Fruit fly (Drosophila melanogaster) whole organism, embryonic: Measurements from ENCODE around the gene CG15529.

Experiments
- Atf6 ChIP-seq: fragments of 200-800 bp; sonication (Bioruptor generic); IDR thresholded peaks from 2 replicates; pipeline ENCODE4 v1.3.6; 2022; ENCODE audit warnings: missing biosample characterization, missing genetic modification characterization
- B-H2 ChIP-seq: fragments of 200-800 bp; sonication (Bioruptor generic); optimal IDR thresholded peaks from 2 replicates; lab custom pipeline; 2018; ENCODE audit warnings: missing biosample characterization, mild to moderate bottlenecking, missing genetic modification characterization
- Bdp1 ChIP-seq: fragments of 200-800 bp; sonication (Bioruptor generic); optimal IDR thresholded peaks from 3 replicates; lab custom pipeline; 2016; ENCODE audit warnings: missing biosample characterization, missing genetic modification characterization
- Blimp-1 ChIP-seq: fragments of 200-800 bp; sonication (Bioruptor generic); optimal IDR thresholded peaks from 3 replicates; lab custom pipeline; 2018; ENCODE audit warnings: missing biosample characterization, missing genetic modification characterization, mild to moderate bottlenecking, moderate library complexity, missing genetic modification reagents
- BtbVII ChIP-seq: fragments of 200-800 bp; sonication (Bioruptor generic); optimal IDR thresholded peaks from 3 replicates; lab custom pipeline; 2017; ENCODE audit warnings: missing biosample characterization, mild to moderate bottlenecking, missing genetic modification characterization
- CG14441 ChIP-seq: fragments of 200-800 bp; sonication (Bioruptor generic); IDR thresholded peaks from 2 replicates; pipeline ENCODE4 v1.3.6; 2022; ENCODE audit warnings: missing biosample characterization, missing genetic modification characterization
- CG1647 ChIP-seq: fragments of 200-800 bp; sonication (Bioruptor generic); optimal IDR thresholded peaks from 3 replicates; lab custom pipeline; 2016; ENCODE audit warnings: missing biosample characterization, missing genetic modification characterization
- CG16779 ChIP-seq: fragments of 200-800 bp; sonication (Bioruptor generic); IDR thresholded peaks from 2 replicates; pipeline ENCODE4 v1.3.6; 2022; ENCODE audit warnings: missing biosample characterization, missing genetic modification characterization
- CG16863 ChIP-seq: fragments of 200-800 bp; sonication (Bioruptor generic); optimal IDR thresholded peaks from 3 replicates; lab custom pipeline; 2016; ENCODE audit warnings: missing biosample characterization, missing genetic modification characterization
- CG17385 ChIP-seq: fragments of 200-800 bp; sonication (Bioruptor generic); optimal IDR thresholded peaks from 3 replicates; lab custom pipeline; 2018; ENCODE audit warnings: missing biosample characterization, mild to moderate bottlenecking, missing genetic modification characterization
- CG18764 ChIP-seq: fragments of 200-800 bp; sonication (Bioruptor generic); optimal IDR thresholded peaks from 3 replicates; lab custom pipeline; 2016; ENCODE audit warnings: missing biosample characterization, missing genetic modification characterization
- CG2678 ChIP-seq: fragments of 200-800 bp; sonication (Bioruptor generic); optimal IDR thresholded peaks from 3 replicates; lab custom pipeline; 2019; ENCODE audit warnings: missing biosample characterization, mild to moderate bottlenecking, missing genetic modification characterization, moderate library complexity
- CG2889 ChIP-seq: fragments of 200-800 bp; sonication (Bioruptor generic); IDR thresholded peaks from 3 replicates; pipeline ENCODE4 v1.3.6; 2022; ENCODE audit warnings: missing biosample characterization, missing genetic modification characterization
- CG30403 ChIP-seq: fragments of 200-800 bp; sonication (Bioruptor generic); optimal IDR thresholded peaks from 3 replicates; lab custom pipeline; 2016; ENCODE audit warnings: missing biosample characterization, missing genetic modification characterization
- CG3163 ChIP-seq: fragments of 200-800 bp; sonication (Bioruptor generic); optimal IDR thresholded peaks from 3 replicates; lab custom pipeline; 2016; ENCODE audit warnings: missing biosample characterization, missing genetic modification characterization
- CG33213 ChIP-seq: fragments of 200-800 bp; sonication (Bioruptor generic); optimal IDR thresholded peaks from 3 replicates; lab custom pipeline; 2016; ENCODE audit warnings: missing biosample characterization, missing genetic modification characterization
- CG3407 ChIP-seq: fragments of 200-800 bp; sonication (Bioruptor generic); optimal IDR thresholded peaks from 2 replicates; lab custom pipeline; 2018; ENCODE audit warnings: missing biosample characterization, mild to moderate bottlenecking, missing genetic modification characterization
- CG34376 ChIP-seq: fragments of 200-800 bp; sonication (Bioruptor generic); optimal IDR thresholded peaks from 2 replicates; lab custom pipeline; 2018; ENCODE audit warnings: missing biosample characterization, mild to moderate bottlenecking, missing genetic modification characterization
- CG42726 ChIP-seq: fragments of 200-800 bp; sonication (Bioruptor generic); IDR thresholded peaks from 2 replicates; pipeline ENCODE4 v1.3.6; 2022; ENCODE audit warnings: missing biosample characterization, missing genetic modification characterization; ENCODE audit not compliant: partially characterized antibody
- CG43689 ChIP-seq: fragments of 200-800 bp; sonication (Bioruptor generic); IDR thresholded peaks from 2 replicates; pipeline ENCODE4 v1.3.6; 2022; ENCODE audit warnings: missing biosample characterization, missing genetic modification characterization
- CG6272 ChIP-seq: fragments of 200-800 bp; sonication (Bioruptor generic); IDR thresholded peaks from 2 replicates; pipeline ENCODE4 v1.3.6; 2022; ENCODE audit warnings: missing biosample characterization, missing genetic modification characterization
- CG7357 ChIP-seq: fragments of 200-800 bp; sonication (Bioruptor generic); IDR thresholded peaks from 3 replicates; pipeline ENCODE4 v1.3.6; 2022; ENCODE audit warnings: missing biosample characterization, missing genetic modification characterization
- Camta ChIP-seq: fragments of 200-800 bp; sonication (Bioruptor generic); optimal IDR thresholded peaks from 2 replicates; lab custom pipeline; 2016; ENCODE audit warnings: missing biosample characterization, missing genetic modification characterization
- Hmr ChIP-seq: fragments of 200-800 bp; sonication (Bioruptor generic); optimal IDR thresholded peaks from 3 replicates; lab custom pipeline; 2017; ENCODE audit warnings: mild to moderate bottlenecking, missing biosample characterization, missing genetic modification reagents, missing genetic modification characterization
- MBD-R2 ChIP-seq: fragments of 200-800 bp; sonication (Bioruptor generic); IDR thresholded peaks from 2 replicates; pipeline ENCODE4 v1.3.6; 2022; ENCODE audit warnings: missing biosample characterization, missing genetic modification characterization
- Max ChIP-seq: fragments of 200-800 bp; sonication (Bioruptor generic); optimal IDR thresholded peaks from 2 replicates; lab custom pipeline; 2016; ENCODE audit warnings: missing biosample characterization, mild to moderate bottlenecking, missing genetic modification characterization
- Med ChIP-seq: fragments of 200-800 bp; sonication (Bioruptor generic); peaks from one replicate; lab custom pipeline; 2016; ENCODE audit warnings: missing biosample characterization, missing genetic modification characterization, mild to moderate bottlenecking, inconsistent platforms, moderate library complexity
- Mrtf ChIP-seq: fragments of 200-800 bp; sonication (Bioruptor generic); IDR thresholded peaks from 3 replicates; pipeline ENCODE4 v1.3.6; 2022; ENCODE audit warnings: missing biosample characterization, missing genetic modification characterization
- Oli ChIP-seq: fragments of 200-800 bp; sonication (Bioruptor generic); optimal IDR thresholded peaks from 2 replicates; lab custom pipeline; 2018; ENCODE audit warnings: missing biosample characterization, mild to moderate bottlenecking, missing genetic modification characterization, moderate library complexity
- Ravus ChIP-seq: fragments of 200-800 bp; sonication (Bioruptor generic); IDR thresholded peaks from 2 replicates; pipeline ENCODE4 v1.3.6; 2022; ENCODE audit warnings: missing biosample characterization, missing genetic modification characterization
- Stat92E ChIP-seq, 3 experiments: fragments of >200 bp in 2 of 3; fragments of 200-800 bp in 1 of 3; sonication (Bioruptor generic) in 1 of 3; optimal IDR thresholded peaks; 2 replicates each; lab custom pipeline; 2017 to 2019; ENCODE audit warnings: missing biosample characterization in 3 of 3, missing genetic modification characterization in 3 of 3, mild to moderate bottlenecking in 1 of 3, moderate library complexity in 1 of 3
- Trl ChIP-seq, 3 experiments: fragments of >200 bp in 2 of 3; fragments of 200-800 bp in 1 of 3; sonication (Bioruptor generic) in 1 of 3; optimal IDR thresholded peaks; 2 replicates in 1 of 3; 3 replicates in 2 of 3; lab custom pipeline; 2016 to 2017; ENCODE audit warnings: missing biosample characterization in 1 of 3, missing genetic modification characterization in 1 of 3
- Vsx1 ChIP-seq: fragments of 200-800 bp; sonication (Bioruptor generic); optimal IDR thresholded peaks from 2 replicates; lab custom pipeline; 2017; ENCODE audit warnings: missing biosample characterization, mild to moderate bottlenecking, missing genetic modification characterization, missing genetic modification reagents
- Xrp1 ChIP-seq: fragments of 200-800 bp; sonication (Bioruptor generic); IDR thresholded peaks from 2 replicates; pipeline ENCODE4 v1.3.6; 2022; ENCODE audit warnings: missing biosample characterization, missing genetic modification characterization
- ato ChIP-seq: fragments of 200-800 bp; sonication (Bioruptor generic); IDR thresholded peaks from 2 replicates; pipeline ENCODE4 v1.3.6; 2022; ENCODE audit warnings: missing biosample characterization, missing genetic modification characterization; ENCODE audit not compliant: partially characterized antibody
- bcd ChIP-seq: fragments of 200-800 bp; sonication (Bioruptor generic); optimal IDR thresholded peaks from 2 replicates; lab custom pipeline; 2017; ENCODE audit warnings: missing biosample characterization, mild to moderate bottlenecking, missing genetic modification characterization
- cas ChIP-seq: fragments of 200-800 bp; sonication (Bioruptor generic); IDR thresholded peaks from 2 replicates; pipeline ENCODE4 v1.3.6; 2022; ENCODE audit warnings: missing biosample characterization, missing genetic modification characterization
- cwo ChIP-seq: fragments of 200-800 bp; sonication (Bioruptor generic); optimal IDR thresholded peaks from 3 replicates; lab custom pipeline; 2017; ENCODE audit warnings: missing biosample characterization, missing genetic modification characterization, mild to moderate bottlenecking, moderate library complexity, missing genetic modification reagents
- gcm ChIP-seq: fragments of 200-800 bp; sonication (Bioruptor generic); optimal IDR thresholded peaks from 2 replicates; lab custom pipeline; 2019; ENCODE audit warnings: missing biosample characterization, mild to moderate bottlenecking, missing genetic modification characterization, moderate library complexity
- lbe ChIP-seq: fragments of 200-800 bp; sonication (Bioruptor generic); optimal IDR thresholded peaks from 2 replicates; lab custom pipeline; 2016; ENCODE audit warnings: missing biosample characterization, mild to moderate bottlenecking, missing genetic modification characterization
- lmd ChIP-seq: fragments of 200-800 bp; sonication (Bioruptor generic); IDR thresholded peaks from 2 replicates; pipeline ENCODE4 v1.3.6; 2022; ENCODE audit warnings: missing biosample characterization, missing genetic modification characterization
- luna ChIP-seq: fragments of 200-800 bp; sonication (Bioruptor generic); optimal IDR thresholded peaks from 2 replicates; lab custom pipeline; 2016; ENCODE audit warnings: missing biosample characterization, missing genetic modification characterization
- mam ChIP-seq: fragments of 200-800 bp; sonication (Bioruptor generic); optimal IDR thresholded peaks from 3 replicates; lab custom pipeline; 2016; ENCODE audit warnings: missing biosample characterization, missing genetic modification characterization
- mld ChIP-seq: fragments of 200-800 bp; sonication (Bioruptor generic); IDR thresholded peaks from 3 replicates; pipeline ENCODE4 v1.3.6; 2022; ENCODE audit warnings: missing biosample characterization, missing genetic modification characterization; ENCODE audit not compliant: partially characterized antibody
- nerfin-2 ChIP-seq: fragments of 200-800 bp; sonication (Bioruptor generic); IDR thresholded peaks from 2 replicates; pipeline ENCODE4 v1.3.6; 2022; ENCODE audit warnings: missing biosample characterization, missing genetic modification characterization; ENCODE audit not compliant: partially characterized antibody
- pfk ChIP-seq: fragments of 200-800 bp; sonication (Bioruptor generic); optimal IDR thresholded peaks from 2 replicates; lab custom pipeline; 2018; ENCODE audit warnings: missing biosample characterization, mild to moderate bottlenecking, missing genetic modification characterization, moderate library complexity
- sug ChIP-seq: fragments of 200-800 bp; optimal IDR thresholded peaks from 2 replicates; lab custom pipeline; 2019; ENCODE audit warnings: missing biosample characterization, mild to moderate bottlenecking, missing genetic modification characterization, moderate library complexity
- tll ChIP-seq, 2 experiments: fragments of 200-800 bp in 1 of 2; fragments of >200 bp in 1 of 2; sonication (Bioruptor generic) in 1 of 2; optimal IDR thresholded peaks; 2 replicates each; lab custom pipeline; 2017 to 2019; ENCODE audit warnings: missing biosample characterization in 2 of 2, missing genetic modification characterization in 2 of 2, mild to moderate bottlenecking in 1 of 2, moderate library complexity in 1 of 2
- twi ChIP-seq: fragments of 200-800 bp; optimal IDR thresholded peaks from 2 replicates; lab custom pipeline; 2019; ENCODE audit warnings: missing biosample characterization, mild to moderate bottlenecking, missing genetic modification characterization, moderate library complexity

CG15529 gene

dm6 chr3R:30200091-30200698 is 48.3 kb downstream of the CG15529 start (continued):
- TF ChIP-seq lbe (GFP tag; lab: Kevin White, UChicago) (no peak), cwo (GFP tag; lab: Kevin White, UChicago) (peak; percentile 82), ato (GFP tag; lab: Robert Waterston, UW) (no peak), CG2678 (tag; lab: Kevin White, UChicago) (peak; percentile 28), CG34376 (GFP tag; lab: Kevin White, UChicago) (no peak), Atf6 (GFP tag; lab: Robert Waterston, UW) (peak; percentile 34; the same call in 1 of the 2 replicates), CG1647 (GFP tag; lab: Kevin White, UChicago) (no peak), Hmr (GFP tag; lab: Kevin White, UChicago) (peak; percentile 54), Oli (peak; percentile 8), pfk (GFP tag; lab: Kevin White, UChicago) (no peak), Stat92E (GFP tag; optimal IDR thresholded peaks at IDR 0.05; lab: Kevin White, UChicago) (no peak), BtbVII (no peak), Blimp-1 (peak; percentile 2), CG42726 (no peak), CG43689 (GFP tag; lab: Robert Waterston, UW) (no peak), twi (tag; lab: Kevin White, UChicago) (no peak), Ravus (GFP tag; lab: Robert Waterston, UW) (no peak), CG18764 (GFP tag; lab: Kevin White, UChicago) (no peak), Vsx1 (GFP tag; lab: Kevin White, UChicago) (no peak), Xrp1 (no peak), CG16779 (GFP tag; lab: Robert Waterston, UW) (0 out of 2 replicates have a peak, but pooled peaks have one; percentile 61), Bdp1 (GFP tag; lab: Kevin White, UChicago) (no peak), CG3407 (no peak), Trl (optimal IDR thresholded peaks at IDR 0.05; lab: Kevin White, UChicago) (no peak), Trl (GFP tag; optimal IDR thresholded peaks at IDR 0.05; lab: Kevin White, UChicago) (peak; percentile 5), CG16863 (GFP tag; lab: Kevin White, UChicago) (no peak), gcm (no peak), Camta (GFP tag; lab: Kevin White, UChicago) (no peak), sug (tag; lab: Kevin White, UChicago) (peak; percentile 89), CG30403 (peak; percentile 12), CG6272 (GFP tag; lab: Robert Waterston, UW) (no peak), luna (no peak), Max (GFP tag; lab: Kevin White, UChicago) (no peak), bcd (GFP tag; lab: Kevin White, UChicago) (no peak), CG33213 (no peak), CG2889 (GFP tag; lab: Robert Waterston, UW) (0 out of 3 replicates have a peak, but pooled peaks have one; percentile 47), lmd (GFP tag; lab: Robert Waterston, UW) (peak; percentile 36), Med (GFP tag; lab: Kevin White, UChicago) (peak; percentile 78), nerfin-2 (GFP tag; lab: Robert Waterston, UW) (no peak), mam (peak; percentile 38), CG7357 (GFP tag; lab: Robert Waterston, UW) (0 out of 3 replicates have a peak, but pooled peaks have one; percentile 23), CG17385 (GFP tag; lab: Kevin White, UChicago) (peak; percentile 14), CG14441 (no peak), CG3163 (GFP tag; lab: Kevin White, UChicago) (peak; percentile 18), MBD-R2 (peak; percentile 11; the same call in 1 of the 2 replicates), Mrtf (GFP tag; lab: Robert Waterston, UW) (no peak), mld (GFP tag; lab: Robert Waterston, UW) (no peak), tll (GFP tag; optimal IDR thresholded peaks at IDR 0.05; lab: Kevin White, UChicago) (no peak), B-H2 (GFP tag; lab: Kevin White, UChicago) (no peak), cas (GFP tag; lab: Robert Waterston, UW) (no peak)
